Fruit fly (Drosophila melanogaster): ENCODE results near the gene eIF2beta.

eIF2beta gene

dm6 chr3L:12565422-12565821 lies 38.9 kb upstream of the eIF2beta start (continued):
- no peak for TF ChIP-seq pzg (GFP tag; optimal IDR thresholded peaks at IDR 0.05)
- TF ChIP-seq D (optimal IDR thresholded peaks at IDR 0.05): no peak
- TF ChIP-seq D (GFP tag; optimal IDR thresholded peaks at IDR 0.05): peak; percentile 15
- peak; percentile 10 for TF ChIP-seq CG1602 (GFP tag; optimal IDR thresholded peaks at IDR 0.05)
- TF ChIP-seq CG17361 (GFP tag; IDR thresholded peaks at IDR 0.05): peak; percentile 72
- TF ChIP-seq CG2875 (GFP tag; optimal IDR thresholded peaks at IDR 0.05): no peak
- no peak for TF ChIP-seq gcm2 (GFP tag; optimal IDR thresholded peaks at IDR 0.05)
- no peak for TF ChIP-seq CG16779 (GFP tag; IDR thresholded peaks at IDR 0.05)
- TF ChIP-seq CG7556 (GFP tag; optimal IDR thresholded peaks at IDR 0.05): peak; percentile 34
- TF ChIP-seq klu (GFP tag; IDR thresholded peaks at IDR 0.05): no peak
- TF ChIP-seq H2.0 (GFP tag; IDR thresholded peaks at IDR 0.05): no peak
- TF ChIP-seq ato (GFP tag; IDR thresholded peaks at IDR 0.05; ENCODE audit: partially characterized antibody): no peak
- TF ChIP-seq Eip74EF (GFP tag; optimal IDR thresholded peaks at IDR 0.05): no peak
- no peak for TF ChIP-seq maf-S (GFP tag; optimal IDR thresholded peaks at IDR 0.05)
- no peak for TF ChIP-seq Nf-YB (GFP tag; optimal IDR thresholded peaks at IDR 0.05)
- no peak for TF ChIP-seq Xbp1 (GFP tag; optimal IDR thresholded peaks at IDR 0.05)
- no peak for TF ChIP-seq inv (GFP tag; IDR thresholded peaks at IDR 0.05; ENCODE audit: partially characterized antibody)
- TF ChIP-seq Dll (GFP tag; IDR thresholded peaks at IDR 0.05; ENCODE audit: partially characterized antibody): no peak
- TF ChIP-seq CG11695 (GFP tag; IDR thresholded peaks at IDR 0.05): no peak
- TF ChIP-seq CG7928 (GFP tag; optimal IDR thresholded peaks at IDR 0.05): no peak
- TF ChIP-seq CG11696 (GFP tag; IDR thresholded peaks at IDR 0.05): no peak
- no peak for TF ChIP-seq bigmax (GFP tag; optimal IDR thresholded peaks at IDR 0.05)
- TF ChIP-seq CG7839 (tag; optimal IDR thresholded peaks at IDR 0.05): peak; percentile 27
- TF ChIP-seq CG1603 (tag; optimal IDR thresholded peaks at IDR 0.05): no peak
- TF ChIP-seq CG30020 (tag; optimal IDR thresholded peaks at IDR 0.05): no peak
- TF ChIP-seq CG1647 (GFP tag; optimal IDR thresholded peaks at IDR 0.05): no peak
- no peak for TF ChIP-seq ttk (GFP tag; IDR thresholded peaks at IDR 0.05)
- TF ChIP-seq HLH3B (GFP tag; IDR thresholded peaks at IDR 0.05): no peak
- TF ChIP-seq CG8089 (GFP tag; optimal IDR thresholded peaks at IDR 0.05): no peak
- TF ChIP-seq CG11504 (tag; optimal IDR thresholded peaks at IDR 0.05): peak; percentile 25
- no peak for TF ChIP-seq CG13296 (GFP tag; optimal IDR thresholded peaks at IDR 0.05)
- TF ChIP-seq lola (GFP tag; optimal IDR thresholded peaks at IDR 0.05): peak in 1 of 3 experiments; percentile 35
- peak; percentile 22 for TF ChIP-seq bcd (GFP tag; optimal IDR thresholded peaks at IDR 0.05)
- TF ChIP-seq yki (optimal IDR thresholded peaks at IDR 0.05): no peak
- TF ChIP-seq Sox100B (GFP tag; optimal IDR thresholded peaks at IDR 0.05): peak; percentile 40
- TF ChIP-seq zfh2 (GFP tag; optimal IDR thresholded peaks at IDR 0.05): no peak
- no peak for TF ChIP-seq CG2116 (GFP tag; optimal IDR thresholded peaks at IDR 0.05)
- peak; percentile 14 for TF ChIP-seq Oli (tag; optimal IDR thresholded peaks at IDR 0.05)
- no peak for TF ChIP-seq CG2202 (tag; optimal IDR thresholded peaks at IDR 0.05)
- TF ChIP-seq CG18262 (tag; optimal IDR thresholded peaks at IDR 0.05): peak; percentile 60
- no peak for TF ChIP-seq CG2129 (GFP tag; IDR thresholded peaks at IDR 0.05; ENCODE audit: partially characterized antibody)
- no peak for TF ChIP-seq cad (GFP tag; optimal IDR thresholded peaks at IDR 0.05)
- TF ChIP-seq row (GFP tag; IDR thresholded peaks at IDR 0.05): 0 out of 3 replicates have a peak, but pooled peaks have one; percentile 6
- TF ChIP-seq CG4854 (GFP tag; optimal IDR thresholded peaks at IDR 0.05): no peak
- no peak for TF ChIP-seq repo (GFP tag; optimal IDR thresholded peaks at IDR 0.05)
- no peak for TF ChIP-seq vvl (GFP tag; IDR thresholded peaks at IDR 0.05)
- peak; percentile 88 for TF ChIP-seq sens (GFP tag)
- no peak for TF ChIP-seq dati (GFP tag; IDR thresholded peaks at IDR 0.05)
- peak; percentile 38 for TF ChIP-seq CG2712 (tag; optimal IDR thresholded peaks at IDR 0.05)
- no peak for TF ChIP-seq pan (optimal IDR thresholded peaks at IDR 0.05)
- TF ChIP-seq pan (GFP tag; optimal IDR thresholded peaks at IDR 0.05 in 1 of 2, IDR thresholded peaks at IDR 0.05 in 1 of 2): no peak
- TF ChIP-seq Scr (GFP tag; IDR thresholded peaks at IDR 0.05; ENCODE audit: partially characterized antibody): no peak
